Worm (Caenorhabditis elegans) whole organism, midembryonic: ENCODE data around the gene oat-1.

ENCODE experiments used
- T22C8.4 ChIP-seq: fragments of 200-800 bp; sonication (Bioruptor generic); IDR thresholded peaks from 2 replicates; pipeline ENCODE4 v1.3.6; 2022; ENCODE audit warnings: missing genetic modification characterization, missing compliant biosample characterization
- cog-1 ChIP-seq: sonication (generic microtip); optimal IDR thresholded peaks from 2 replicates; lab custom pipeline; 2016; ENCODE audit warnings: missing genetic modification characterization, missing compliant biosample characterization
- flt-1 ChIP-seq: fragments of 200-800 bp; sonication (Bioruptor generic); IDR thresholded peaks from 2 replicates; pipeline ENCODE4 v1.3.6; 2022; ENCODE audit warnings: missing genetic modification characterization, missing compliant biosample characterization
- klf-2 ChIP-seq: fragments of 200-800 bp; sonication (Bioruptor generic); conservative IDR thresholded peaks from 2 replicates; pipeline ENCODE4 v1.3.6; 2022; ENCODE audit warnings: missing genetic modification reagents, missing genetic modification characterization, missing compliant biosample characterization
- med-1 ChIP-seq: sonication (generic microtip); optimal IDR thresholded peaks from 2 replicates; lab custom pipeline; 2017; ENCODE audit warnings: missing genetic modification characterization, mild to moderate bottlenecking, missing compliant biosample characterization, antibody characterized with exemption, missing genetic modification reagents; ENCODE audit not compliant: insufficient read depth
- ref-1 ChIP-seq: fragments of 200-800 bp; sonication (Bioruptor generic); conservative IDR thresholded peaks from 2 replicates; pipeline ENCODE4 v1.3.6; 2022; ENCODE audit warnings: missing genetic modification reagents, missing genetic modification characterization, missing compliant biosample characterization
- tab-1 ChIP-seq: fragments of 200-800 bp; sonication (Bioruptor generic); IDR thresholded peaks from 2 replicates; pipeline ENCODE4 v1.3.6; 2022; ENCODE audit warnings: missing genetic modification characterization, missing compliant biosample characterization
- ztf-23 ChIP-seq: fragments of 200-800 bp; sonication (Bioruptor generic); IDR thresholded peaks from 2 replicates; pipeline ENCODE4 v1.3.6; 2022; ENCODE audit warnings: missing genetic modification reagents, missing genetic modification characterization, missing compliant biosample characterization
- ztf-29 ChIP-seq: fragments of 200-800 bp; sonication (Bioruptor generic); IDR thresholded peaks from 2 replicates; pipeline ENCODE4 v1.3.6; 2022; ENCODE audit warnings: missing genetic modification reagents, missing genetic modification characterization, missing compliant biosample characterization

The oat-1 gene

ce11 chrIV:8499956-8500355 lies 27.6 kb upstream of the oat-1 start:
- TF ChIP-seq T22C8.4 (GFP tag; lab: Robert Waterston, UW), result no peak
- TF ChIP-seq ztf-29 (GFP tag; lab: Robert Waterston, UW), result no peak
- TF ChIP-seq cog-1 (tag; lab: Kevin White, UChicago), result no peak
- no peak for TF ChIP-seq klf-2
- TF ChIP-seq tab-1 (GFP tag; lab: Robert Waterston, UW), result no peak

ce11 chrIV:8498773-8499360 lies 26.5 kb upstream of the oat-1 start, which contains the start of the genes acdh-13 and mesp-1:
Gene acdh-13 (minus strand): TSS chrIV:8498823.
Gene mesp-1 (plus strand): TSS chrIV:8499310.
- TF ChIP-seq tab-1 (GFP tag; lab: Robert Waterston, UW), result no peak
- no peak for TF ChIP-seq T22C8.4 (GFP tag; lab: Robert Waterston, UW)
- TF ChIP-seq klf-2, result no peak
- TF ChIP-seq ztf-29 (GFP tag; lab: Robert Waterston, UW), result no peak
- no peak for TF ChIP-seq ref-1
- TF ChIP-seq cog-1 (tag; lab: Kevin White, UChicago), result no peak
- TF ChIP-seq ztf-23 (GFP tag; lab: Robert Waterston, UW), result no peak
- TF ChIP-seq flt-1 (GFP tag; lab: Robert Waterston, UW), result no peak
- no peak for TF ChIP-seq med-1

ce11 chrIV:8496263-8496662 lies 23.9 kb upstream of the oat-1 start, which contains the start of gene C28C12.12:
Gene C28C12.12 (minus strand): TSS chrIV:8496363.
- TF ChIP-seq ref-1, result no peak
- no peak for TF ChIP-seq cog-1 (tag; lab: Kevin White, UChicago)
- no peak for TF ChIP-seq flt-1 (GFP tag; lab: Robert Waterston, UW)
- no peak for TF ChIP-seq med-1
- TF ChIP-seq ztf-23 (GFP tag; lab: Robert Waterston, UW), result no peak
- no peak for TF ChIP-seq ztf-29 (GFP tag; lab: Robert Waterston, UW)
- no peak for TF ChIP-seq T22C8.4 (GFP tag; lab: Robert Waterston, UW)
- no peak for TF ChIP-seq klf-2

- TF ChIP-seq T22C8.4 (GFP tag; lab: Robert Waterston, UW), result no peak
- TF ChIP-seq flt-1 (GFP tag; lab: Robert Waterston, UW), result no peak
- no peak for TF ChIP-seq ztf-23 (GFP tag; lab: Robert Waterston, UW)
These were observed 19.8 kb upstream of the oat-1 start, which contains the start of gene sru-7 for ce11 chrIV:8492242-8492641. Gene sru-7 (plus strand): TSS chrIV:8492542.

- no peak for TF ChIP-seq tab-1 (GFP tag; lab: Robert Waterston, UW)
- TF ChIP-seq T22C8.4 (GFP tag; lab: Robert Waterston, UW), result no peak
- no peak for TF ChIP-seq klf-2
- TF ChIP-seq flt-1 (GFP tag; lab: Robert Waterston, UW), result no peak
- TF ChIP-seq ztf-29 (GFP tag; lab: Robert Waterston, UW), result no peak
- no peak for TF ChIP-seq ref-1
- no peak for TF ChIP-seq ztf-23 (GFP tag; lab: Robert Waterston, UW)
- TF ChIP-seq med-1, result no peak
These were observed 17.5 kb upstream of the oat-1 start, which contains the start of gene srlf-2 for ce11 chrIV:8489915-8490314. Gene srlf-2 (plus strand): TSS chrIV:8490215.

- TF ChIP-seq cog-1 (tag; lab: Kevin White, UChicago), result no peak
- no peak for TF ChIP-seq med-1
- TF ChIP-seq tab-1 (GFP tag; lab: Robert Waterston, UW), result no peak
- TF ChIP-seq flt-1 (GFP tag; lab: Robert Waterston, UW), result no peak
- TF ChIP-seq ztf-23 (GFP tag; lab: Robert Waterston, UW), result no peak
- no peak for TF ChIP-seq T22C8.4 (GFP tag; lab: Robert Waterston, UW)
- TF ChIP-seq ref-1, result no peak
- no peak for TF ChIP-seq klf-2
- TF ChIP-seq ztf-29 (GFP tag; lab: Robert Waterston, UW), result no peak
These were observed 15.7 kb upstream of the oat-1 start for ce11 chrIV:8488043-8488442.

- TF ChIP-seq ztf-23 (GFP tag; lab: Robert Waterston, UW), result no peak
- TF ChIP-seq klf-2, result no peak
- TF ChIP-seq cog-1 (tag; lab: Kevin White, UChicago), result no peak
- TF ChIP-seq med-1, result no peak
- no peak for TF ChIP-seq tab-1 (GFP tag; lab: Robert Waterston, UW)
- no peak for TF ChIP-seq ztf-29 (GFP tag; lab: Robert Waterston, UW)
- no peak for TF ChIP-seq flt-1 (GFP tag; lab: Robert Waterston, UW)
- TF ChIP-seq ref-1, result no peak
- TF ChIP-seq T22C8.4 (GFP tag; lab: Robert Waterston, UW), result no peak
These were observed 14.8 kb upstream of the oat-1 start, which contains the start of gene srlf-3 for ce11 chrIV:8487183-8487582. Gene srlf-3 (plus strand): TSS chrIV:8487483.

- TF ChIP-seq flt-1 (GFP tag; lab: Robert Waterston, UW), result no peak
- no peak for TF ChIP-seq ref-1
These were observed 8.9 kb upstream of the oat-1 start, which contains the start of gene spp-8 for ce11 chrIV:8481308-8481707. Gene spp-8 (plus strand): TSS chrIV:8481664.

- no peak for TF ChIP-seq ztf-29 (GFP tag; lab: Robert Waterston, UW)
- no peak for TF ChIP-seq ref-1
- TF ChIP-seq klf-2, result no peak
- TF ChIP-seq ztf-23 (GFP tag; lab: Robert Waterston, UW), result no peak
- no peak for TF ChIP-seq med-1
- TF ChIP-seq tab-1 (GFP tag; lab: Robert Waterston, UW), result no peak
- TF ChIP-seq flt-1 (GFP tag; lab: Robert Waterston, UW), result no peak
- TF ChIP-seq cog-1 (tag; lab: Kevin White, UChicago), result no peak
- no peak for TF ChIP-seq T22C8.4 (GFP tag; lab: Robert Waterston, UW)
These were observed 7.0 kb upstream of the oat-1 start, which contains the start of gene hlh-12 for ce11 chrIV:8479346-8479745. Gene hlh-12 (minus strand): TSS chrIV:8479446.

ce11 chrIV:8478516-8478915 lies 6.1 kb upstream of the oat-1 start:
- TF ChIP-seq ztf-29 (GFP tag; lab: Robert Waterston, UW) (no peak), cog-1 (tag; lab: Kevin White, UChicago) (no peak), ztf-23 (GFP tag; lab: Robert Waterston, UW) (no peak), klf-2 (no peak), T22C8.4 (GFP tag; lab: Robert Waterston, UW) (no peak), flt-1 (GFP tag; lab: Robert Waterston, UW) (no peak), ref-1 (no peak), med-1 (no peak), tab-1 (GFP tag; lab: Robert Waterston, UW) (no peak)
